Fruit fly (Drosophila melanogaster): Measurements from ENCODE around the gene Tengl1.

Tengl1 gene

dm6 chr2L:2200136-2201036 lies 40.0 kb downstream of the Tengl1 start:
- TF ChIP-seq cic (GFP tag; optimal IDR thresholded peaks at IDR 0.05) (peak; percentile 86), CG33017 (tag; optimal IDR thresholded peaks at IDR 0.05) (peak; percentile 6), Hr96 (GFP tag; optimal IDR thresholded peaks at IDR 0.05) (peak; percentile 71), ovo (GFP tag; optimal IDR thresholded peaks at IDR 0.05) (peak; percentile 99), CG7045 (GFP tag; optimal IDR thresholded peaks at IDR 0.05) (no peak), Clk (GFP tag; optimal IDR thresholded peaks at IDR 0.05) (peak; percentile 14), bab1 (GFP tag; optimal IDR thresholded peaks at IDR 0.05) (peak; percentile 18), toe (GFP tag; optimal IDR thresholded peaks at IDR 0.05) (no peak), CG7101 (tag; optimal IDR thresholded peaks at IDR 0.05) (no peak), cnc (optimal IDR thresholded peaks at IDR 0.05) (peak; percentile 51 to 63), tj (GFP tag; optimal IDR thresholded peaks at IDR 0.05) (peak; percentile 97), CG14711 (tag; optimal IDR thresholded peaks at IDR 0.05) (peak; percentile 23), Mnt (GFP tag; optimal IDR thresholded peaks at IDR 0.05) (peak; percentile 68), CG11617 (GFP tag; optimal IDR thresholded peaks at IDR 0.05) (no peak), CG12768 (GFP tag; optimal IDR thresholded peaks at IDR 0.05) (peak; percentile 59), pad (GFP tag; optimal IDR thresholded peaks at IDR 0.05) (peak; percentile 97), CG1620 (GFP tag; optimal IDR thresholded peaks at IDR 0.05) (no peak)

dm6 chr2L:2199433-2199796 lies 41.0 kb downstream of the Tengl1 start:
- TF ChIP-seq toe (GFP tag; optimal IDR thresholded peaks at IDR 0.05) = no peak
- no peak for TF ChIP-seq bab1 (GFP tag; optimal IDR thresholded peaks at IDR 0.05)
- TF ChIP-seq ovo (GFP tag; optimal IDR thresholded peaks at IDR 0.05) = no peak
- TF ChIP-seq CG11617 (GFP tag; optimal IDR thresholded peaks at IDR 0.05) = no peak
- no peak for TF ChIP-seq cic (GFP tag; optimal IDR thresholded peaks at IDR 0.05)
- no peak for TF ChIP-seq tj (GFP tag; optimal IDR thresholded peaks at IDR 0.05)
- no peak for TF ChIP-seq Clk (GFP tag; optimal IDR thresholded peaks at IDR 0.05)
- TF ChIP-seq CG5204 (GFP tag; optimal IDR thresholded peaks at IDR 0.05) = no peak
- TF ChIP-seq CG12768 (GFP tag; optimal IDR thresholded peaks at IDR 0.05) = no peak
- no peak for TF ChIP-seq CG14711 (tag; optimal IDR thresholded peaks at IDR 0.05)
- TF ChIP-seq Mnt (GFP tag; optimal IDR thresholded peaks at IDR 0.05) = no peak

dm6 chr2L:2198613-2199432 lies 41.6 kb downstream of the Tengl1 start:
- TF ChIP-seq CG33017 (tag; optimal IDR thresholded peaks at IDR 0.05) (peak; percentile 52), CG7045 (GFP tag; optimal IDR thresholded peaks at IDR 0.05) (peak; percentile 13), CG11617 (GFP tag; optimal IDR thresholded peaks at IDR 0.05) (peak; percentile 26), toe (GFP tag; optimal IDR thresholded peaks at IDR 0.05) (peak; percentile 49), Clk (GFP tag; optimal IDR thresholded peaks at IDR 0.05) (no peak), kay (GFP tag; ENCODE audit: borderline replicate concordance) (peak; percentile 84), CG5204 (GFP tag; optimal IDR thresholded peaks at IDR 0.05) (peak; percentile 20), ovo (GFP tag; optimal IDR thresholded peaks at IDR 0.05) (peak; percentile 55), CG1620 (GFP tag; optimal IDR thresholded peaks at IDR 0.05) (peak; percentile 36), bab1 (GFP tag; optimal IDR thresholded peaks at IDR 0.05) (no peak), cic (GFP tag; optimal IDR thresholded peaks at IDR 0.05) (peak; percentile 93), Hr96 (GFP tag; optimal IDR thresholded peaks at IDR 0.05) (peak; percentile 47), CG12768 (GFP tag; optimal IDR thresholded peaks at IDR 0.05) (peak; percentile 16), Mnt (GFP tag; optimal IDR thresholded peaks at IDR 0.05) (peak; percentile 92), tj (GFP tag; optimal IDR thresholded peaks at IDR 0.05) (peak; percentile 67), CG14711 (tag; optimal IDR thresholded peaks at IDR 0.05) (peak; percentile 66), cnc (optimal IDR thresholded peaks at IDR 0.05) (no peak), pad (GFP tag; optimal IDR thresholded peaks at IDR 0.05) (peak; percentile 99), CG7101 (tag; optimal IDR thresholded peaks at IDR 0.05) (peak; percentile 47), Crg-1 (GFP tag; optimal IDR thresholded peaks at IDR 0.05) (peak; percentile 6)

- TF ChIP-seq CG5204 (GFP tag; optimal IDR thresholded peaks at IDR 0.05) (no peak), CG14711 (tag; optimal IDR thresholded peaks at IDR 0.05) (no peak), CG7101 (tag; optimal IDR thresholded peaks at IDR 0.05) (no peak), cic (GFP tag; optimal IDR thresholded peaks at IDR 0.05) (no peak), tj (GFP tag; optimal IDR thresholded peaks at IDR 0.05) (no peak), CG33017 (tag; optimal IDR thresholded peaks at IDR 0.05) (no peak), Crg-1 (GFP tag; optimal IDR thresholded peaks at IDR 0.05) (no peak), bab1 (GFP tag; optimal IDR thresholded peaks at IDR 0.05) (no peak), CG12768 (GFP tag; optimal IDR thresholded peaks at IDR 0.05) (no peak), pad (GFP tag; optimal IDR thresholded peaks at IDR 0.05) (no peak), Mnt (GFP tag; optimal IDR thresholded peaks at IDR 0.05) (no peak), Clk (GFP tag; optimal IDR thresholded peaks at IDR 0.05) (no peak), Hr96 (GFP tag; optimal IDR thresholded peaks at IDR 0.05) (no peak), toe (GFP tag; optimal IDR thresholded peaks at IDR 0.05) (no peak), kay (GFP tag; ENCODE audit: borderline replicate concordance) (no peak), CG11617 (GFP tag; optimal IDR thresholded peaks at IDR 0.05) (no peak), CG1620 (GFP tag; optimal IDR thresholded peaks at IDR 0.05) (no peak), cnc (optimal IDR thresholded peaks at IDR 0.05) (no peak), ovo (GFP tag; optimal IDR thresholded peaks at IDR 0.05) (no peak)
These were observed 42.3 kb downstream of the Tengl1 start for dm6 chr2L:2198119-2198494.

- TF ChIP-seq CG7045 (GFP tag; optimal IDR thresholded peaks at IDR 0.05) = no peak
- peak; percentile 38 for TF ChIP-seq CG12768 (GFP tag; optimal IDR thresholded peaks at IDR 0.05)
- peak; percentile 21 for TF ChIP-seq cic (GFP tag; optimal IDR thresholded peaks at IDR 0.05)
- no peak for TF ChIP-seq CG33017 (tag; optimal IDR thresholded peaks at IDR 0.05)
- TF ChIP-seq CG1620 (GFP tag; optimal IDR thresholded peaks at IDR 0.05) = no peak
- TF ChIP-seq kay (GFP tag; ENCODE audit: borderline replicate concordance) = peak; percentile 90
- no peak for TF ChIP-seq bab1 (GFP tag; optimal IDR thresholded peaks at IDR 0.05)
- peak; percentile 25 to 34 for TF ChIP-seq cnc (optimal IDR thresholded peaks at IDR 0.05)
These were observed 42.8 kb downstream of the Tengl1 start, which contains the start of gene COX7AL2 for dm6 chr2L:2197475-2198118. TSS of gene COX7AL2 (minus strand) at chr2L:2197912.
